Worm (Caenorhabditis elegans) whole organism, late embryonic: ENCODE results near the gene R107.5.

ENCODE experiments used
- ceh-14 ChIP-seq: sonication (generic microtip); optimal IDR thresholded peaks from 2 replicates; lab custom pipeline; 2016; ENCODE audit warnings: missing genotype, missing genetic modification characterization, missing compliant biosample characterization
- ceh-18 ChIP-seq: sonication (generic microtip); optimal IDR thresholded peaks from 2 replicates; lab custom pipeline; 2016; ENCODE audit warnings: missing genetic modification characterization, missing compliant biosample characterization
- ceh-48 ChIP-seq: sonication (generic microtip); optimal IDR thresholded peaks from 2 replicates; lab custom pipeline; 2016; ENCODE audit warnings: missing genetic modification characterization, inconsistent platforms, missing compliant biosample characterization
- elt-2 ChIP-seq: sonication (generic microtip); optimal IDR thresholded peaks from 2 replicates; lab custom pipeline; 2016; ENCODE audit warnings: missing genetic modification reagents, missing genetic modification characterization, missing compliant biosample characterization
- lin-11 ChIP-seq: fragments of 200-800 bp; sonication (Bioruptor generic); optimal IDR thresholded peaks from 2 replicates; lab custom pipeline; 2018; ENCODE audit warnings: mild to moderate bottlenecking, missing genetic modification characterization, missing compliant biosample characterization
- nhr-11 ChIP-seq: fragments of 150-350 bp; optimal IDR thresholded peaks from 2 replicates; lab custom pipeline; 2014; ENCODE audit warnings: missing biosample characterization, missing genetic modification characterization
- pha-4 ChIP-seq: fragments of 150-350 bp; optimal IDR thresholded peaks from 2 replicates; lab custom pipeline; 2018; ENCODE audit warnings: missing biosample characterization, missing genetic modification reagents, missing genetic modification characterization
- pqm-1 ChIP-seq: sonication (generic microtip); optimal IDR thresholded peaks from 2 replicates; lab custom pipeline; 2016; ENCODE audit warnings: missing genetic modification characterization, missing compliant biosample characterization
- unc-3 ChIP-seq, 2 experiments: fragments of 200-800 bp in 1 of 2; sonication (Bioruptor generic) in 1 of 2; sonication (generic microtip) in 1 of 2; conservative IDR thresholded peaks in 1 of 2; optimal IDR thresholded peaks in 1 of 2; 2 replicates each; pipeline versions ENCODE4 v1.3.6 to Lab custom; 2016 to 2022; ENCODE audit warnings: missing compliant biosample characterization in 2 of 2, missing genetic modification characterization in 2 of 2, missing genetic modification reagents in 1 of 2

DNA sequence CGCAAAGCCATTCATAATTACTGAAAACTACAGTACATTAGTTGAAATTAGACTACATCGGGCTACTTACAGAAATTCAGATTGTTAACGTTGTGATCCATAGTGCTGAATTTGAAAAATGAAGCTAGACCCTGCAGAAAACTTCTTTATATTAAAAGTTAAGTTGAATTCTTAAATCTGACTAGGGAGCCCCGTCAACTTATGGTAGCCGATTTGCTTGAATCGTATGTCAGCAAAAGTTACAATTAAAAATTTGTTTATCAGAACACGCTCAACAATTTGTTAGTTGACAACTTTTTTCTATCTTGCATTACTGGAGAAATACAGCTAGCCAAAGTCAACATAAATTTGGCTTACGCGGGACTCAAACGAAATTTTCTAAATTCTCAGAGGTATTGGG lies 31.1 kb downstream of the R107.5 start, which contains the start of gene F59B2.14:
- no peak for TF ChIP-seq elt-2 (tag; lab: Kevin White, UChicago)
- TF ChIP-seq pha-4, result no peak
- no peak for TF ChIP-seq lin-11 (tag; lab: Kevin White, UChicago)
- TF ChIP-seq unc-3 (GFP tag; conservative IDR thresholded peaks at IDR 0.05; lab: Robert Waterston, UW), result no peak
- no peak for TF ChIP-seq unc-3 (tag; optimal IDR thresholded peaks at IDR 0.05; lab: Kevin White, UChicago)
- TF ChIP-seq ceh-18 (tag; lab: Kevin White, UChicago), result no peak
- no peak for TF ChIP-seq ceh-48 (tag; lab: Kevin White, UChicago)
- no peak for TF ChIP-seq ceh-14 (tag; lab: Kevin White, UChicago)
- TF ChIP-seq pqm-1 (tag; lab: Kevin White, UChicago), result no peak
- TF ChIP-seq nhr-11 (tag; lab: Kevin White, UChicago), result no peak
